Fruit fly (Drosophila melanogaster) whole organism, embryonic: ENCODE data around the gene Rad17.
A peak's percentile ranks its signal among the peaks of the same experiment; 100 is the strongest.

Source experiments
- Ada2b ChIP-seq: fragments of 200-800 bp; sonication (Bioruptor generic); IDR thresholded peaks from 2 replicates; pipeline ENCODE4 v1.3.6; 2022; ENCODE audit warnings: missing biosample characterization, missing genetic modification characterization
- Atf-2 ChIP-seq: fragments of 200-800 bp; sonication (Bioruptor generic); optimal IDR thresholded peaks from 2 replicates; lab custom pipeline; 2016; ENCODE audit warnings: missing biosample characterization, missing genetic modification characterization
- CG10979 ChIP-seq: fragments of 200-800 bp; sonication (Bioruptor generic); optimal IDR thresholded peaks from 2 replicates; lab custom pipeline; 2018; ENCODE audit warnings: missing biosample characterization, mild to moderate bottlenecking, missing genetic modification characterization, moderate library complexity
- CG11723 ChIP-seq: fragments of 200-800 bp; sonication (Bioruptor generic); optimal IDR thresholded peaks from 2 replicates; lab custom pipeline; 2017; ENCODE audit warnings: missing biosample characterization, mild to moderate bottlenecking, missing genetic modification characterization
- CG12299 ChIP-seq: fragments of 200-800 bp; sonication (Bioruptor generic); optimal IDR thresholded peaks from 2 replicates; lab custom pipeline; 2018; ENCODE audit warnings: missing biosample characterization, mild to moderate bottlenecking, missing genetic modification characterization
- CG13424 ChIP-seq: fragments of 200-800 bp; sonication (Bioruptor generic); optimal IDR thresholded peaks from 2 replicates; lab custom pipeline; 2019; ENCODE audit warnings: missing biosample characterization, mild to moderate bottlenecking, missing genetic modification characterization, moderate library complexity
- CG14710 ChIP-seq: fragments of 200-800 bp; sonication (Bioruptor generic); optimal IDR thresholded peaks from 3 replicates; lab custom pipeline; 2019; ENCODE audit warnings: missing biosample characterization, mild to moderate bottlenecking, missing genetic modification characterization, moderate library complexity
- CG1529 ChIP-seq: fragments of 200-800 bp; sonication (Bioruptor generic); optimal IDR thresholded peaks from 3 replicates; lab custom pipeline; 2018; ENCODE audit warnings: missing biosample characterization, missing genetic modification characterization
- CG15514 ChIP-seq: fragments of 200-800 bp; sonication (Bioruptor generic); optimal IDR thresholded peaks from 3 replicates; lab custom pipeline; 2017; ENCODE audit warnings: missing biosample characterization, missing genetic modification characterization, mild to moderate bottlenecking, moderate library complexity, missing genetic modification reagents
- CG15696 ChIP-seq: fragments of 200-800 bp; sonication (Bioruptor generic); optimal IDR thresholded peaks from 2 replicates; lab custom pipeline; 2019; ENCODE audit warnings: missing biosample characterization, mild to moderate bottlenecking, missing genetic modification characterization, moderate library complexity
- CG17829 ChIP-seq: fragments of 200-800 bp; optimal IDR thresholded peaks from 2 replicates; lab custom pipeline; 2019; ENCODE audit warnings: missing biosample characterization, mild to moderate bottlenecking, missing genetic modification characterization, moderate library complexity
- CG1792 ChIP-seq: fragments of 200-800 bp; sonication (Bioruptor generic); optimal IDR thresholded peaks from 2 replicates; lab custom pipeline; 2016; ENCODE audit warnings: missing biosample characterization, missing genetic modification characterization
- CG18011 ChIP-seq: fragments of 200-800 bp; sonication (Bioruptor generic); optimal IDR thresholded peaks from 2 replicates; lab custom pipeline; 2017; ENCODE audit warnings: missing biosample characterization, missing genetic modification characterization, mild to moderate bottlenecking, moderate library complexity, missing genotype
- CG30403 ChIP-seq: fragments of 200-800 bp; sonication (Bioruptor generic); optimal IDR thresholded peaks from 3 replicates; lab custom pipeline; 2016; ENCODE audit warnings: missing biosample characterization, missing genetic modification characterization
- CG43689 ChIP-seq: fragments of 200-800 bp; sonication (Bioruptor generic); IDR thresholded peaks from 2 replicates; pipeline ENCODE4 v1.3.6; 2022; ENCODE audit warnings: missing biosample characterization, missing genetic modification characterization
- CG4707 ChIP-seq: fragments of 200-800 bp; sonication (Bioruptor generic); optimal IDR thresholded peaks from 2 replicates; lab custom pipeline; 2018; ENCODE audit warnings: missing biosample characterization, mild to moderate bottlenecking, missing genetic modification characterization, moderate library complexity
- CG5180 ChIP-seq: fragments of 200-800 bp; sonication (Bioruptor generic); optimal IDR thresholded peaks from 3 replicates; lab custom pipeline; 2017; ENCODE audit warnings: missing biosample characterization, missing genetic modification characterization, mild to moderate bottlenecking, moderate library complexity, missing genetic modification reagents
- CG7556 ChIP-seq: fragments of 200-800 bp; sonication (Bioruptor generic); optimal IDR thresholded peaks from 2 replicates; lab custom pipeline; 2017; ENCODE audit warnings: missing biosample characterization, mild to moderate bottlenecking, missing genetic modification characterization
- CG7786 ChIP-seq: fragments of 200-800 bp; sonication (Bioruptor generic); optimal IDR thresholded peaks from 2 replicates; lab custom pipeline; 2016; ENCODE audit warnings: missing biosample characterization, missing genetic modification characterization
- CG7839 ChIP-seq: fragments of 200-800 bp; sonication (Bioruptor generic); optimal IDR thresholded peaks from 3 replicates; lab custom pipeline; 2018; ENCODE audit warnings: missing biosample characterization, mild to moderate bottlenecking, missing genetic modification characterization, moderate library complexity
- CG8281 ChIP-seq: fragments of 200-800 bp; sonication (Bioruptor generic); optimal IDR thresholded peaks from 2 replicates; lab custom pipeline; 2018; ENCODE audit warnings: missing biosample characterization, mild to moderate bottlenecking, missing genetic modification characterization, moderate library complexity
- CG8290 ChIP-seq, 3 experiments: fragments of 200-800 bp; sonication (Bioruptor generic); optimal IDR thresholded peaks; 2 replicates each; lab custom pipeline; 2016 to 2019; ENCODE audit warnings: missing biosample characterization in 3 of 3, missing genetic modification characterization in 3 of 3, mild to moderate bottlenecking in 2 of 3, moderate library complexity in 1 of 3
- CG8924 ChIP-seq: fragments of 200-800 bp; optimal IDR thresholded peaks from 3 replicates; lab custom pipeline; 2019; ENCODE audit warnings: missing biosample characterization, mild to moderate bottlenecking, missing genetic modification characterization, moderate library complexity
- CG9437 ChIP-seq: fragments of 200-800 bp; sonication (Bioruptor generic); optimal IDR thresholded peaks from 2 replicates; lab custom pipeline; 2018; ENCODE audit warnings: missing biosample characterization, mild to moderate bottlenecking, missing genetic modification characterization
- CG9876 ChIP-seq: fragments of 200-800 bp; sonication (Bioruptor generic); optimal IDR thresholded peaks from 2 replicates; lab custom pipeline; 2016; ENCODE audit warnings: missing biosample characterization, missing genetic modification characterization
- HHEX ChIP-seq: fragments of 200-800 bp; sonication (Bioruptor generic); optimal IDR thresholded peaks from 3 replicates; lab custom pipeline; 2017; ENCODE audit warnings: missing biosample characterization, mild to moderate bottlenecking, missing genetic modification characterization, missing genetic modification reagents
- HLHmδ ChIP-seq: fragments of 200-800 bp; sonication (Bioruptor generic); optimal IDR thresholded peaks from 2 replicates; lab custom pipeline; 2018; ENCODE audit warnings: missing biosample characterization, mild to moderate bottlenecking, missing genetic modification characterization, moderate library complexity
- Hey ChIP-seq: fragments of 200-800 bp; sonication (Bioruptor generic); optimal IDR thresholded peaks from 3 replicates; lab custom pipeline; 2018; ENCODE audit warnings: missing biosample characterization, mild to moderate bottlenecking, missing genetic modification characterization
- MESR4 ChIP-seq: fragments of 200-800 bp; sonication (Bioruptor generic); optimal IDR thresholded peaks from 2 replicates; lab custom pipeline; 2018; ENCODE audit warnings: missing biosample characterization, mild to moderate bottlenecking, missing genetic modification characterization, moderate library complexity
- NFAT ChIP-seq: fragments of 200-800 bp; sonication (Bioruptor generic); IDR thresholded peaks from 2 replicates; pipeline ENCODE4 v1.3.6; 2022; ENCODE audit warnings: missing biosample characterization, missing genetic modification characterization
- Nf-YB ChIP-seq: fragments of 200-800 bp; sonication (Bioruptor generic); optimal IDR thresholded peaks from 3 replicates; lab custom pipeline; 2019; ENCODE audit warnings: missing biosample characterization, mild to moderate bottlenecking, missing genetic modification characterization, moderate library complexity
- Poxn ChIP-seq: fragments of 200-800 bp; sonication (Bioruptor generic); IDR thresholded peaks from 2 replicates; pipeline ENCODE4 v1.3.6; 2022; ENCODE audit warnings: missing biosample characterization, missing genetic modification characterization
- Ptx1 ChIP-seq: fragments of 200-800 bp; sonication (Bioruptor generic); IDR thresholded peaks from 2 replicates; pipeline ENCODE4 v1.3.6; 2022; ENCODE audit warnings: missing biosample characterization, missing genetic modification characterization
- Side ChIP-seq: fragments of 200-800 bp; sonication (Bioruptor generic); optimal IDR thresholded peaks from 2 replicates; lab custom pipeline; 2016; ENCODE audit warnings: missing biosample characterization, missing genetic modification characterization
- Spps ChIP-seq: fragments of 200-800 bp; sonication (Bioruptor generic); optimal IDR thresholded peaks from 2 replicates; lab custom pipeline; 2018; ENCODE audit warnings: missing biosample characterization, mild to moderate bottlenecking, missing genetic modification characterization
- Stat92E ChIP-seq, 3 experiments: fragments of >200 bp in 2 of 3; fragments of 200-800 bp in 1 of 3; sonication (Bioruptor generic) in 1 of 3; optimal IDR thresholded peaks; 2 replicates each; lab custom pipeline; 2017 to 2019; ENCODE audit warnings: missing biosample characterization in 3 of 3, missing genetic modification characterization in 3 of 3, mild to moderate bottlenecking in 1 of 3, moderate library complexity in 1 of 3
- Xrp1 ChIP-seq: fragments of 200-800 bp; sonication (Bioruptor generic); IDR thresholded peaks from 2 replicates; pipeline ENCODE4 v1.3.6; 2022; ENCODE audit warnings: missing biosample characterization, missing genetic modification characterization
- amos ChIP-seq: fragments of 200-800 bp; sonication (Bioruptor generic); IDR thresholded peaks from 2 replicates; pipeline ENCODE4 v1.3.6; 2022; ENCODE audit warnings: missing biosample characterization, missing genetic modification characterization; ENCODE audit not compliant: partially characterized antibody
- bcd ChIP-seq: fragments of 200-800 bp; sonication (Bioruptor generic); optimal IDR thresholded peaks from 2 replicates; lab custom pipeline; 2017; ENCODE audit warnings: missing biosample characterization, mild to moderate bottlenecking, missing genetic modification characterization
- cwo ChIP-seq: fragments of 200-800 bp; sonication (Bioruptor generic); optimal IDR thresholded peaks from 3 replicates; lab custom pipeline; 2017; ENCODE audit warnings: missing biosample characterization, missing genetic modification characterization, mild to moderate bottlenecking, moderate library complexity, missing genetic modification reagents
- ems ChIP-seq: fragments of 200-800 bp; sonication (Bioruptor generic); optimal IDR thresholded peaks from 3 replicates; lab custom pipeline; 2016; ENCODE audit warnings: missing biosample characterization, missing genetic modification characterization
- gcm ChIP-seq: fragments of 200-800 bp; sonication (Bioruptor generic); optimal IDR thresholded peaks from 2 replicates; lab custom pipeline; 2019; ENCODE audit warnings: missing biosample characterization, mild to moderate bottlenecking, missing genetic modification characterization, moderate library complexity
- ham ChIP-seq: fragments of 200-800 bp; sonication (Bioruptor generic); IDR thresholded peaks from 2 replicates; pipeline ENCODE4 v1.3.6; 2022; ENCODE audit warnings: missing biosample characterization, missing genetic modification characterization
- lbe ChIP-seq: fragments of 200-800 bp; sonication (Bioruptor generic); optimal IDR thresholded peaks from 2 replicates; lab custom pipeline; 2016; ENCODE audit warnings: missing biosample characterization, mild to moderate bottlenecking, missing genetic modification characterization
- lola ChIP-seq, 3 experiments: fragments of >200 bp in 2 of 3; fragments of 200-800 bp in 1 of 3; sonication (Bioruptor generic) in 1 of 3; optimal IDR thresholded peaks; 2 replicates each; lab custom pipeline; 2017 to 2019; ENCODE audit warnings: missing biosample characterization in 3 of 3, missing genetic modification characterization in 3 of 3, mild to moderate bottlenecking in 1 of 3, moderate library complexity in 1 of 3
- pho ChIP-seq: fragments of 200-800 bp; sonication (Bioruptor generic); optimal IDR thresholded peaks from 2 replicates; lab custom pipeline; 2016; ENCODE audit warnings: missing biosample characterization, missing genetic modification characterization
- rib ChIP-seq: fragments of 200-800 bp; sonication (Bioruptor generic); IDR thresholded peaks from 2 replicates; pipeline ENCODE4 v1.3.6; 2022; ENCODE audit warnings: missing biosample characterization, missing genetic modification characterization
- so ChIP-seq: fragments of 200-800 bp; sonication (Bioruptor generic); IDR thresholded peaks from 3 replicates; pipeline ENCODE4 v1.3.6; 2022; ENCODE audit warnings: missing biosample characterization, missing genetic modification characterization
- ssp ChIP-seq: fragments of 200-800 bp; sonication (Bioruptor generic); IDR thresholded peaks from 2 replicates; pipeline ENCODE4 v1.3.6; 2022; ENCODE audit warnings: missing biosample characterization, missing genetic modification characterization
- usp ChIP-seq: fragments of >200 bp; optimal IDR thresholded peaks from 2 replicates; lab custom pipeline; 2017; ENCODE audit warnings: missing biosample characterization, missing genetic modification characterization

Rad17 gene

dm6 chr3R:14670840-14671239, 7.8 kb upstream of the Rad17 start (continued):
- TF ChIP-seq CG10979 (tag; lab: Kevin White, UChicago) (peak; percentile 72), bcd (no peak), Stat92E (GFP tag; optimal IDR thresholded peaks at IDR 0.05; lab: Kevin White, UChicago) (no peak), Atf-2 (no peak), gcm (GFP tag; lab: Kevin White, UChicago) (peak; percentile 75), so (no peak), HLHmδ (GFP tag; lab: Kevin White, UChicago) (peak; percentile 68), CG9876 (GFP tag; lab: Kevin White, UChicago) (no peak), CG17829 (peak; percentile 63), lbe (GFP tag; lab: Kevin White, UChicago) (no peak), CG43689 (GFP tag; lab: Robert Waterston, UW) (no peak), CG13424 (tag; lab: Kevin White, UChicago) (peak; percentile 45), ham (no peak), CG8290 (GFP tag; optimal IDR thresholded peaks at IDR 0.05; lab: Kevin White, UChicago) (no peak), CG8290 (tag; optimal IDR thresholded peaks at IDR 0.05; lab: Kevin White, UChicago) (peak in 1 of 2 experiments; percentile 86), CG5180 (GFP tag; lab: Kevin White, UChicago) (no peak), NFAT (no peak), cwo (GFP tag; lab: Kevin White, UChicago) (no peak), CG1792 (GFP tag; lab: Kevin White, UChicago) (peak; percentile 13), rib (GFP tag; lab: Robert Waterston, UW) (no peak), CG8924 (peak; percentile 77), HHEX (peak; percentile 47), CG8281 (no peak), Spps (tag; lab: Kevin White, UChicago) (peak; percentile 69), ssp (GFP tag; lab: Robert Waterston, UW) (no peak), amos (GFP tag; lab: Robert Waterston, UW) (no peak), CG7786 (no peak), Ptx1 (GFP tag; lab: Robert Waterston, UW) (no peak), CG7556 (GFP tag; lab: Kevin White, UChicago) (no peak), CG18011 (GFP tag; lab: Kevin White, UChicago) (no peak), usp (no peak), CG14710 (tag; lab: Kevin White, UChicago) (peak; percentile 87), MESR4 (GFP tag; lab: Kevin White, UChicago) (no peak), CG4707 (GFP tag; lab: Kevin White, UChicago) (peak; percentile 51), ems (GFP tag; lab: Kevin White, UChicago) (no peak), pho (GFP tag; lab: Kevin White, UChicago) (no peak), Hey (no peak), Ada2b (GFP tag; lab: Robert Waterston, UW) (no peak), CG7839 (tag; lab: Kevin White, UChicago) (no peak), CG15696 (tag; lab: Kevin White, UChicago) (peak; percentile 97), CG30403 (GFP tag; lab: Kevin White, UChicago) (no peak), lola (GFP tag; optimal IDR thresholded peaks at IDR 0.05; lab: Kevin White, UChicago) (peak in 1 of 3 experiments; percentile 78), CG15514 (GFP tag; lab: Kevin White, UChicago) (peak; percentile 2), Poxn (no peak), CG12299 (peak; percentile 5), CG9437 (no peak), CG1529 (GFP tag; lab: Kevin White, UChicago) (peak; percentile 27), CG11723 (GFP tag; lab: Kevin White, UChicago) (no peak), Nf-YB (GFP tag; lab: Kevin White, UChicago) (peak; percentile 58), Side (GFP tag; lab: Kevin White, UChicago) (peak; percentile 53), Xrp1 (GFP tag; lab: Robert Waterston, UW) (peak; percentile 77)
